Worm (Caenorhabditis elegans): ENCODE data around the gene grd-4.

Gene grd-4

ce11 chrX:8545971-8546442 is 45.0 kb downstream of the grd-4 start, which contains the start of gene sdha-1 (continued):
- TF ChIP-seq egl-13 (tag; optimal IDR thresholded peaks at IDR 0.05): peak; percentile 74
- TF ChIP-seq mdl-1 (tag; optimal IDR thresholded peaks at IDR 0.05): peak in 1 of 2 experiments; percentile 94
- no peak for TF ChIP-seq unc-62 (GFP tag; optimal IDR thresholded peaks at IDR 0.05)
- TF ChIP-seq ztf-11 (tag; optimal IDR thresholded peaks at IDR 0.05): peak in 1 of 2 experiments; percentile 62
- peak in 3 of 6 experiments; percentile 42 to 87 (median 63) for TF ChIP-seq elt-3 (tag; optimal IDR thresholded peaks at IDR 0.05)
- no peak for TF ChIP-seq ceh-8 (GFP tag; optimal IDR thresholded peaks at IDR 0.05)
- peak; percentile 81 to 87 (median 86) for TF ChIP-seq ceh-82 (tag; optimal IDR thresholded peaks at IDR 0.05)
- peak; percentile 63 for TF ChIP-seq grh-1 (GFP tag; IDR thresholded peaks at IDR 0.05)
- peak; percentile 66 to 82 (median 79) for TF ChIP-seq dpl-1 (GFP tag; optimal IDR thresholded peaks at IDR 0.05)
- TF ChIP-seq Y116A8C.19 (tag; optimal IDR thresholded peaks at IDR 0.05; ENCODE audit: borderline replicate concordance): no peak
- TF ChIP-seq mab-9 (GFP tag; IDR thresholded peaks at IDR 0.05): no peak; the same call in 1 of the 2 replicates
- peak; percentile 79 for TF ChIP-seq skn-1 (tag; optimal IDR thresholded peaks at IDR 0.05)
- peak; percentile 59 for TF ChIP-seq aly-2 (tag; optimal IDR thresholded peaks at IDR 0.05)
- no peak for TF ChIP-seq unc-30 (tag; optimal IDR thresholded peaks at IDR 0.05)
- no peak for TF ChIP-seq ces-1 (GFP tag; optimal IDR thresholded peaks at IDR 0.05)
- no peak for TF ChIP-seq ets-5 (GFP tag; IDR thresholded peaks at IDR 0.05)
- no peak for TF ChIP-seq zag-1 (tag; optimal IDR thresholded peaks at IDR 0.05)
- TF ChIP-seq F16B12.6 (tag; optimal IDR thresholded peaks at IDR 0.05): peak; percentile 41
- TF ChIP-seq nhr-85 (tag): peak; percentile 93
- TF ChIP-seq sox-4 (tag; optimal IDR thresholded peaks at IDR 0.05): no peak
- TF ChIP-seq snu-23 (GFP tag; optimal IDR thresholded peaks at IDR 0.05): peak; percentile 96
- no peak for TF ChIP-seq sup-37 (GFP tag; optimal IDR thresholded peaks at IDR 0.05)
- peak; percentile 8 for TF ChIP-seq C04F5.9 (tag; optimal IDR thresholded peaks at IDR 0.05)
- peak; percentile 70 to 72 for TF ChIP-seq efl-1 (optimal IDR thresholded peaks at IDR 0.05)
- TF ChIP-seq efl-1 (GFP tag; optimal IDR thresholded peaks at IDR 0.05 in 1 of 2): peak; percentile 69 to 96
- TF ChIP-seq fkh-8 (tag; optimal IDR thresholded peaks at IDR 0.05): peak; percentile 87
- TF ChIP-seq irx-1 (tag; optimal IDR thresholded peaks at IDR 0.05): peak; percentile 71
- peak; percentile 90 for TF ChIP-seq nhr-90 (tag; optimal IDR thresholded peaks at IDR 0.05; ENCODE audit: poor library complexity)
- TF ChIP-seq fos-1 (tag; optimal IDR thresholded peaks at IDR 0.05): peak; percentile 65
- no peak for TF ChIP-seq vab-15 (tag; optimal IDR thresholded peaks at IDR 0.05)
- peak; percentile 65 for TF ChIP-seq mef-2 (tag; optimal IDR thresholded peaks at IDR 0.05)
- TF ChIP-seq pqm-1 (tag; optimal IDR thresholded peaks at IDR 0.05): no peak

- peak; percentile 48 for TF ChIP-seq elt-2 (tag; optimal IDR thresholded peaks at IDR 0.05)
- no peak for TF ChIP-seq efl-1 (optimal IDR thresholded peaks at IDR 0.05)
- TF ChIP-seq efl-1 (GFP tag; optimal IDR thresholded peaks at IDR 0.05 in 1 of 2): peak in 1 of 2 experiments; percentile 62
- TF ChIP-seq lin-15B (tag; optimal IDR thresholded peaks at IDR 0.05): no peak
Measured at ce11 chrX:8549026-8549425, 48.0 kb downstream of the grd-4 start, which contains the start of gene D2021.4. Gene D2021.4 (minus strand): TSS chrX:8549073.

- TF ChIP-seq nhr-71 (tag; optimal IDR thresholded peaks at IDR 0.05) (peak; percentile 79), mdl-1 (tag; optimal IDR thresholded peaks at IDR 0.05) (peak in 1 of 2 experiments; percentile 85), hlh-4 (tag; optimal IDR thresholded peaks at IDR 0.05) (no peak), egl-27 (tag; optimal IDR thresholded peaks at IDR 0.05) (peak; percentile 33 to 62), ztf-4 (tag; optimal IDR thresholded peaks at IDR 0.05) (no peak), elt-2 (tag; optimal IDR thresholded peaks at IDR 0.05) (peak; percentile 32), lsy-2 (tag; optimal IDR thresholded peaks at IDR 0.05) (peak; percentile 35 to 69), tbx-2 (tag; optimal IDR thresholded peaks at IDR 0.05) (peak; percentile 62), efl-1 (optimal IDR thresholded peaks at IDR 0.05) (peak; percentile 20 to 34), efl-1 (GFP tag; optimal IDR thresholded peaks at IDR 0.05 in 1 of 2) (no peak), nhr-85 (tag) (peak; percentile 96), nhr-76 (tag; optimal IDR thresholded peaks at IDR 0.05) (no peak), rnt-1 (tag; optimal IDR thresholded peaks at IDR 0.05) (peak; percentile 53), elt-3 (tag; optimal IDR thresholded peaks at IDR 0.05) (peak in 4 of 6 experiments; percentile 20 to 63 (median 38)), vab-15 (tag; optimal IDR thresholded peaks at IDR 0.05) (no peak), swsn-7 (tag; optimal IDR thresholded peaks at IDR 0.05) (peak; percentile 41), F16B12.6 (tag; optimal IDR thresholded peaks at IDR 0.05) (no peak), ceh-82 (tag; optimal IDR thresholded peaks at IDR 0.05) (peak in 2 of 3 experiments; percentile 14 to 45), lin-35 (GFP tag; optimal IDR thresholded peaks at IDR 0.05) (peak; percentile 6 to 80), grh-1 (GFP tag; IDR thresholded peaks at IDR 0.05) (peak; percentile 63), Y116A8C.19 (tag; optimal IDR thresholded peaks at IDR 0.05; ENCODE audit: borderline replicate concordance) (no peak), nhr-90 (tag; optimal IDR thresholded peaks at IDR 0.05; ENCODE audit: poor library complexity) (peak; percentile 58), mep-1 (tag; optimal IDR thresholded peaks at IDR 0.05) (peak; percentile 79), nhr-237 (tag; optimal IDR thresholded peaks at IDR 0.05) (peak; percentile 56), isw-1 (GFP tag; IDR thresholded peaks at IDR 0.05) (no peak), ceh-63 (GFP tag; optimal IDR thresholded peaks at IDR 0.05) (no peak), snu-23 (GFP tag; optimal IDR thresholded peaks at IDR 0.05) (peak; percentile 79)
Measured at ce11 chrX:8550099-8550498, 49.1 kb downstream of the grd-4 start.
